Worm (Caenorhabditis elegans) whole organism, L2 larva: ENCODE results near the gene gly-9.

Source experiments
- C34F6.9 ChIP-seq: fragments of 150-350 bp; optimal IDR thresholded peaks from 2 replicates; lab custom pipeline; 2014; ENCODE audit warnings: missing biosample characterization, missing genetic modification characterization
- F13H6.1 ChIP-seq: sonication (generic microtip); optimal IDR thresholded peaks from 2 replicates; lab custom pipeline; 2016; ENCODE audit warnings: missing genetic modification characterization, missing compliant biosample characterization
- R02D3.7 ChIP-seq: fragments of 150-350 bp; optimal IDR thresholded peaks from 2 replicates; lab custom pipeline; 2014; ENCODE audit warnings: missing biosample characterization, missing genetic modification characterization
- Y55F3AM.14 ChIP-seq: fragments of 200-800 bp; sonication (Bioruptor generic); optimal IDR thresholded peaks from 2 replicates; lab custom pipeline; 2018; ENCODE audit warnings: mild to moderate bottlenecking, missing genetic modification characterization, missing compliant biosample characterization
- alr-1 ChIP-seq: fragments of 150-350 bp; optimal IDR thresholded peaks from 2 replicates; lab custom pipeline; 2014; ENCODE audit warnings: missing biosample characterization, missing genetic modification characterization
- aly-2 ChIP-seq: fragments of 150-350 bp; optimal IDR thresholded peaks from 2 replicates; lab custom pipeline; 2014; ENCODE audit warnings: missing biosample characterization, missing genetic modification characterization
- ama-1 ChIP-seq: fragments of 150-350 bp; optimal IDR thresholded peaks from 2 replicates; lab custom pipeline; 2018; ENCODE audit warnings: inconsistent platforms
- blmp-1 ChIP-seq: sonication (generic microtip); optimal IDR thresholded peaks from 2 replicates; lab custom pipeline; 2017; ENCODE audit warnings: missing genetic modification characterization, mild to moderate bottlenecking, missing compliant biosample characterization, antibody characterized with exemption, moderate library complexity; ENCODE audit not compliant: insufficient read depth
- ceh-16 ChIP-seq: fragments of 150-350 bp; optimal IDR thresholded peaks from 2 replicates; lab custom pipeline; 2014; ENCODE audit warnings: missing biosample characterization, missing genetic modification characterization
- crh-2 ChIP-seq: sonication (generic microtip); optimal IDR thresholded peaks from 2 replicates; lab custom pipeline; 2017; ENCODE audit warnings: missing biosample characterization, missing genetic modification characterization
- dmd-4 ChIP-seq: sonication (generic microtip); optimal IDR thresholded peaks from 2 replicates; lab custom pipeline; 2017; ENCODE audit warnings: missing biosample characterization, missing genetic modification characterization
- egl-27 ChIP-seq: sonication (generic microtip); optimal IDR thresholded peaks from 3 replicates; lab custom pipeline; 2017; ENCODE audit warnings: missing biosample characterization, missing genetic modification reagents, missing genetic modification characterization
- elt-1 ChIP-seq: fragments of 150-350 bp; optimal IDR thresholded peaks from 2 replicates; lab custom pipeline; 2014; ENCODE audit warnings: missing biosample characterization, missing genetic modification characterization
- elt-3 ChIP-seq: sonication (generic microtip); optimal IDR thresholded peaks from 2 replicates; lab custom pipeline; 2017; ENCODE audit warnings: missing biosample characterization, missing genetic modification characterization
- fos-1 ChIP-seq: fragments of 150-350 bp; optimal IDR thresholded peaks from 2 replicates; lab custom pipeline; 2014; ENCODE audit warnings: missing biosample characterization, missing genetic modification characterization
- gmeb-1 ChIP-seq: fragments of 150-350 bp; optimal IDR thresholded peaks from 2 replicates; lab custom pipeline; 2014; ENCODE audit warnings: missing biosample characterization, missing genetic modification characterization
- lin-11 ChIP-seq: fragments of 150-350 bp; sonication (generic microtip); optimal IDR thresholded peaks from 2 replicates; lab custom pipeline; 2014; ENCODE audit warnings: missing biosample characterization, missing genetic modification characterization, inconsistent platforms, mixed read lengths
- lin-13 ChIP-seq: fragments of 150-350 bp; optimal IDR thresholded peaks from 2 replicates; lab custom pipeline; 2014; ENCODE audit warnings: missing biosample characterization, missing genetic modification reagents, missing genetic modification characterization
- lin-39 ChIP-seq: fragments of 150-350 bp; optimal IDR thresholded peaks from 2 replicates; lab custom pipeline; 2014; ENCODE audit warnings: missing biosample characterization, missing genetic modification reagents, missing genetic modification characterization
- lsy-2 ChIP-seq, 2 experiments: fragments of 150-350 bp in 1 of 2; sonication (generic microtip) in 1 of 2; optimal IDR thresholded peaks; 2 replicates each; lab custom pipeline; 2014 to 2017; ENCODE audit warnings: missing biosample characterization in 2 of 2, missing genetic modification characterization in 2 of 2
- mab-5 ChIP-seq: fragments of 150-350 bp; optimal IDR thresholded peaks from 2 replicates; lab custom pipeline; 2014; ENCODE audit warnings: missing biosample characterization, missing genetic modification characterization
- mbf-1 ChIP-seq: sonication (generic microtip); optimal IDR thresholded peaks from 2 replicates; lab custom pipeline; 2017; ENCODE audit warnings: missing biosample characterization, missing genetic modification characterization
- mdl-1 ChIP-seq, 2 experiments: fragments of 150-350 bp in 1 of 2; sonication (generic microtip) in 1 of 2; optimal IDR thresholded peaks; 2 replicates each; lab custom pipeline; 2017; ENCODE audit warnings: missing biosample characterization in 2 of 2, missing genetic modification characterization in 2 of 2
- nhr-10 ChIP-seq: sonication (generic microtip); optimal IDR thresholded peaks from 2 replicates; lab custom pipeline; 2017; ENCODE audit warnings: missing biosample characterization, missing genetic modification characterization
- nhr-11 ChIP-seq: fragments of 150-350 bp; optimal IDR thresholded peaks from 2 replicates; lab custom pipeline; 2014; ENCODE audit warnings: missing biosample characterization, missing genetic modification characterization
- nhr-12 ChIP-seq: fragments of 150-350 bp; optimal IDR thresholded peaks from 2 replicates; lab custom pipeline; 2014; ENCODE audit warnings: missing biosample characterization, missing genetic modification characterization
- nhr-129 ChIP-seq: fragments of 150-350 bp; optimal IDR thresholded peaks from 2 replicates; lab custom pipeline; 2014; ENCODE audit warnings: missing biosample characterization, missing genetic modification characterization
- nhr-21 ChIP-seq: fragments of 150-350 bp; optimal IDR thresholded peaks from 2 replicates; lab custom pipeline; 2014; ENCODE audit warnings: missing biosample characterization, missing genetic modification characterization
- nhr-237 ChIP-seq: fragments of 150-350 bp; optimal IDR thresholded peaks from 2 replicates; lab custom pipeline; 2014; ENCODE audit warnings: missing biosample characterization, missing genetic modification characterization
- nhr-25 ChIP-seq: fragments of 150-350 bp; sonication (generic microtip); optimal IDR thresholded peaks from 3 replicates; lab custom pipeline; 2014; ENCODE audit warnings: missing biosample characterization, missing genetic modification characterization
- nhr-6 ChIP-seq: fragments of 150-350 bp; optimal IDR thresholded peaks from 2 replicates; lab custom pipeline; 2014; ENCODE audit warnings: missing biosample characterization, missing genetic modification characterization
- nhr-77 ChIP-seq: fragments of 150-350 bp; optimal IDR thresholded peaks from 2 replicates; lab custom pipeline; 2014; ENCODE audit warnings: missing biosample characterization, missing genetic modification characterization
- peb-1 ChIP-seq: fragments of 150-350 bp; optimal IDR thresholded peaks from 2 replicates; lab custom pipeline; 2014; ENCODE audit warnings: missing biosample characterization, missing genetic modification characterization
- sem-4 ChIP-seq: fragments of 150-350 bp; optimal IDR thresholded peaks from 2 replicates; lab custom pipeline; 2014; ENCODE audit warnings: missing biosample characterization, missing genetic modification reagents, missing genetic modification characterization
- skn-1 ChIP-seq: sonication (generic microtip); optimal IDR thresholded peaks from 2 replicates; lab custom pipeline; 2017; ENCODE audit warnings: missing biosample characterization, missing genetic modification characterization
- sma-3 ChIP-seq: sonication (generic microtip); optimal IDR thresholded peaks from 2 replicates; lab custom pipeline; 2016; ENCODE audit warnings: missing genetic modification reagents, missing genetic modification characterization, missing compliant biosample characterization
- sma-9 ChIP-seq, 2 experiments: fragments of 150-350 bp in 1 of 2; sonication (generic microtip) in 1 of 2; optimal IDR thresholded peaks; 2 replicates each; lab custom pipeline; 2014 to 2016; ENCODE audit warnings: missing genetic modification characterization in 2 of 2, mild to moderate bottlenecking in 1 of 2, missing biosample characterization in 1 of 2, missing compliant biosample characterization in 1 of 2, missing genetic modification reagents in 1 of 2, moderate library complexity in 1 of 2
- snpc-4 ChIP-seq: fragments of 150-350 bp; optimal IDR thresholded peaks from 2 replicates; lab custom pipeline; 2014; ENCODE audit warnings: missing biosample characterization, missing genetic modification characterization
- unc-39 ChIP-seq: fragments of 150-350 bp; optimal IDR thresholded peaks from 2 replicates; lab custom pipeline; 2014; ENCODE audit warnings: missing biosample characterization, missing genetic modification characterization
- unc-55 ChIP-seq: fragments of 150-350 bp; sonication (generic microtip); optimal IDR thresholded peaks from 3 replicates; lab custom pipeline; 2014; ENCODE audit warnings: missing biosample characterization, missing genetic modification reagents, missing genetic modification characterization
- unc-62 ChIP-seq: fragments of 150-350 bp; optimal IDR thresholded peaks from 2 replicates; lab custom pipeline; 2014; ENCODE audit warnings: missing biosample characterization, missing genetic modification reagents, missing genetic modification characterization
- ztf-1 ChIP-seq: fragments of 200-800 bp; sonication (Bioruptor generic); conservative IDR thresholded peaks from 2 replicates; pipeline ENCODE4 v1.3.6; 2022; ENCODE audit warnings: missing genetic modification characterization, missing compliant biosample characterization
- ztf-4 ChIP-seq: fragments of 150-350 bp; optimal IDR thresholded peaks from 2 replicates; lab custom pipeline; 2014; ENCODE audit warnings: missing biosample characterization, missing genetic modification characterization

The gly-9 gene

ce11 chrIII:11246588-11246987 is 43.8 kb downstream of the gly-9 start:
- no peak for TF ChIP-seq peb-1 (tag; lab: Kevin White, UChicago)
- no peak for TF ChIP-seq mbf-1 (tag; lab: Kevin White, UChicago)
- no peak for TF ChIP-seq snpc-4 (tag; lab: Kevin White, UChicago)
- no peak for TF ChIP-seq unc-39
- no peak for TF ChIP-seq lin-39 (tag; lab: Kevin White, UChicago)
- TF ChIP-seq ceh-16 = no peak
- TF ChIP-seq C34F6.9 (tag; lab: Kevin White, UChicago) = no peak
- no peak for TF ChIP-seq aly-2 (tag; lab: Kevin White, UChicago)
- TF ChIP-seq sma-9 (GFP tag; optimal IDR thresholded peaks at IDR 0.05; lab: Kevin White, UChicago) = no peak
- TF ChIP-seq sma-9 (tag; optimal IDR thresholded peaks at IDR 0.05; lab: Kevin White, UChicago) = no peak
- TF ChIP-seq crh-2 (tag; lab: Kevin White, UChicago) = no peak
- TF ChIP-seq R02D3.7 (tag; lab: Kevin White, UChicago) = no peak
- no peak for TF ChIP-seq egl-27 (tag; lab: Kevin White, UChicago)
- TF ChIP-seq lin-11 (tag; lab: Kevin White, UChicago) = no peak
- no peak for TF ChIP-seq lin-13 (GFP tag; lab: Kevin White, UChicago)
- TF ChIP-seq ztf-1 (GFP tag; lab: Robert Waterston, UW) = no peak
- no peak for TF ChIP-seq ztf-4 (tag; lab: Kevin White, UChicago)
- TF ChIP-seq ama-1 = no peak
- TF ChIP-seq mdl-1 (tag; optimal IDR thresholded peaks at IDR 0.05; lab: Kevin White, UChicago) = no peak
- no peak for TF ChIP-seq nhr-237 (tag; lab: Kevin White, UChicago)

DNA sequence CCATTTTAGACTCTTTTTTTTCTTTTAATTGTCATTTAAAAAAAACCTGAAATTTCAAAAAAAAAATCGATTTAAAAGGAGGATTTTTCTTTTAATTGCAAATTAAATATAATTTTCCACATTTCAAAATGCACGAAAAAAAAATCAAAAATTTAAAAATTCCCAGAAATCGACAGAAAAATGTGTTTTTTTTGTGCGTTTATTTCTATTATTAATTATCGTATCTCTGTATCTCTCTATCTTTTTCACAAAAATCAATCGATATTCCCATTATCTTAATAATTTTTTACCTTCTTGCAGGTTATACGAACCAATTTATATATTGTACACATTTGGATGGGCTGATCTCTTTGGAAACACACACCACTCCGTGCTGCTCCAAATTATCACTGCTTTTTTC is 45.6 kb downstream of the gly-9 start, which contains the start of gene rsks-1:
Gene rsks-1 (plus strand): TSS at position 301 of the 400 bp plus-strand sequence.
- TF ChIP-seq gmeb-1 (tag; lab: Kevin White, UChicago) = no peak
- no peak for TF ChIP-seq mab-5 (tag; lab: Kevin White, UChicago)
- TF ChIP-seq unc-55 = no peak
- no peak for TF ChIP-seq lin-39 (tag; lab: Kevin White, UChicago)
- TF ChIP-seq fos-1 (tag; lab: Kevin White, UChicago) = no peak
- no peak for TF ChIP-seq elt-1 (tag; lab: Kevin White, UChicago)
- TF ChIP-seq egl-27 (tag; lab: Kevin White, UChicago) = no peak
- TF ChIP-seq aly-2 (tag; lab: Kevin White, UChicago) = no peak
- no peak for TF ChIP-seq blmp-1
- no peak for TF ChIP-seq ztf-1 (GFP tag; lab: Robert Waterston, UW)
- TF ChIP-seq ama-1 = no peak
- no peak for TF ChIP-seq lsy-2 (tag; optimal IDR thresholded peaks at IDR 0.05; lab: Kevin White, UChicago)
- no peak for TF ChIP-seq unc-39
- no peak for TF ChIP-seq nhr-21
- no peak for TF ChIP-seq skn-1 (tag; lab: Kevin White, UChicago)
- TF ChIP-seq alr-1 (tag; lab: Kevin White, UChicago) = no peak
- TF ChIP-seq Y55F3AM.14 (GFP tag; lab: Kevin White, UChicago) = no peak

- TF ChIP-seq nhr-12 (tag; lab: Kevin White, UChicago) = no peak
- no peak for TF ChIP-seq elt-3 (tag; lab: Kevin White, UChicago)
- TF ChIP-seq dmd-4 (tag; lab: Kevin White, UChicago) = no peak
- no peak for TF ChIP-seq nhr-10
- TF ChIP-seq gmeb-1 (tag; lab: Kevin White, UChicago) = peak; percentile 18
- no peak for TF ChIP-seq sma-9 (GFP tag; optimal IDR thresholded peaks at IDR 0.05; lab: Kevin White, UChicago)
- no peak for TF ChIP-seq sma-9 (tag; optimal IDR thresholded peaks at IDR 0.05; lab: Kevin White, UChicago)
- TF ChIP-seq, all 48 proteins: peak for 1
Observed at ce11 chrIII:11244338-11244737, 46.0 kb downstream of the gly-9 start.

ce11 chrIII:11243421-11243820 is 47.0 kb downstream of the gly-9 start:
- TF ChIP-seq lin-11 (tag; lab: Kevin White, UChicago) (no peak), nhr-25 (tag; lab: Kevin White, UChicago) (peak; percentile 81), blmp-1 (peak; percentile 52), nhr-11 (tag; lab: Kevin White, UChicago) (no peak), elt-1 (tag; lab: Kevin White, UChicago) (no peak), aly-2 (tag; lab: Kevin White, UChicago) (no peak), lin-13 (GFP tag; lab: Kevin White, UChicago) (peak; percentile 57), sma-9 (GFP tag; optimal IDR thresholded peaks at IDR 0.05; lab: Kevin White, UChicago) (peak; percentile 85), sma-9 (tag; optimal IDR thresholded peaks at IDR 0.05; lab: Kevin White, UChicago) (no peak), dmd-4 (tag; lab: Kevin White, UChicago) (no peak), ztf-4 (tag; lab: Kevin White, UChicago) (peak; percentile 57), R02D3.7 (tag; lab: Kevin White, UChicago) (no peak), sem-4 (peak; percentile 18), egl-27 (tag; lab: Kevin White, UChicago) (peak; percentile 39), nhr-237 (tag; lab: Kevin White, UChicago) (no peak), unc-39 (no peak), nhr-10 (no peak), nhr-12 (tag; lab: Kevin White, UChicago) (no peak), lin-39 (tag; lab: Kevin White, UChicago) (no peak), snpc-4 (tag; lab: Kevin White, UChicago) (peak; percentile 35), nhr-77 (tag; lab: Kevin White, UChicago) (no peak), elt-3 (tag; lab: Kevin White, UChicago) (no peak), ama-1 (no peak), nhr-129 (tag; lab: Kevin White, UChicago) (peak; percentile 93), gmeb-1 (tag; lab: Kevin White, UChicago) (peak; percentile 56), Y55F3AM.14 (GFP tag; lab: Kevin White, UChicago) (no peak), sma-3 (peak; percentile 62), alr-1 (tag; lab: Kevin White, UChicago) (no peak), mab-5 (tag; lab: Kevin White, UChicago) (no peak), unc-62 (GFP tag; lab: Kevin White, UChicago) (no peak), fos-1 (tag; lab: Kevin White, UChicago) (peak; percentile 98), F13H6.1 (peak; percentile 86), nhr-6 (peak; percentile 47)
